Worm (Caenorhabditis elegans) whole organism, early embryonic: ENCODE data around the gene nhr-22.

Experiments used
- B0310.2 ChIP-seq: sonication (generic microtip); optimal IDR thresholded peaks from 2 replicates; lab custom pipeline; 2016; ENCODE audit warnings: mild to moderate bottlenecking, missing genetic modification characterization, missing compliant biosample characterization
- ama-1 ChIP-seq: fragments of 150-350 bp; optimal IDR thresholded peaks from 2 replicates; lab custom pipeline; 2014
- flt-1 ChIP-seq: fragments of 200-800 bp; sonication (Bioruptor generic); IDR thresholded peaks from 2 replicates; pipeline ENCODE4 v1.3.6; 2022; ENCODE audit warnings: missing genetic modification characterization, missing compliant biosample characterization
- hmbx-1 ChIP-seq: sonication (generic microtip); optimal IDR thresholded peaks from 2 replicates; lab custom pipeline; 2016; ENCODE audit warnings: mild to moderate bottlenecking, missing genetic modification characterization, missing compliant biosample characterization
- pes-1 ChIP-seq: fragments of 200-800 bp; sonication (Bioruptor generic); IDR thresholded peaks from 2 replicates; pipeline ENCODE4 v1.3.6; 2022; ENCODE audit warnings: missing genetic modification reagents, missing genetic modification characterization, missing compliant biosample characterization
- scrt-1 ChIP-seq: fragments of 200-800 bp; sonication (Bioruptor generic); IDR thresholded peaks from 2 replicates; pipeline ENCODE4 v1.3.6; 2022; ENCODE audit warnings: missing genetic modification characterization, missing compliant biosample characterization
- tra-4 ChIP-seq: sonication (generic microtip); optimal IDR thresholded peaks from 2 replicates; lab custom pipeline; 2017; ENCODE audit warnings: missing genetic modification characterization, missing compliant biosample characterization

DNA sequence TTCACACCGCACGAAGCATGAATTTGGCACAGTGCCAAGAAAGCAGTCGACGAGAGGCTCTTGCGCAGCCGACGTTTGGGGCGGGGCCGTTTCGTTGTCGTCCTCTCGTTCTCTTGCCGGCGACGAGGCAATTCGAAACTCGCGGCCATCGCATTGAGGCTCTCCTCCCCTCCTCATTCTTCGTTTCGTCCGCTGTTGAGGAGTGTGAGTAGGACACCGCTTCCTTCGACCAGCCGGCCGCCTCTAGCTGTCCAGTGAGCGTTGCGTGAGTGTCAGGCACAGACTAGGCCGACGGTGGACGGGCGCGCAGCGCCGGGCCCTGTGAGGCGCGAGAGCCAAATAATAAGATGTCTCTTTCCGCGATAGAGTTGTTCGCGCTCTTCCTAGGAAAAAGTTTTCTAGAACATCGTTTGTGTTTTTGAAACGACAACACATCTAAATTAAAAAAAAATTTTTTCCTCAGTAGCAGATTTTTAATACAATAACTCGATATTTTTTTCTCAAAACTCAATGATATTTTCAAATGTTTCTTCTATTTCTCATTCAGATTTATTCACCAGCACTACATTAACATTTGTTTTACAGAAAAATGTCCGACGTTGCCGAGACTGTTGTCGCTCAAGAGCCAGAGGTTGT, 42.3 kb upstream of the nhr-22 start, which contains the start of the genes T28D9.11 and T28D9.1:
- TF ChIP-seq flt-1 (GFP tag; lab: Robert Waterston, UW), result peak; percentile 33; the same call in 1 of the 2 replicates
- TF ChIP-seq ama-1, result no peak
- no peak for TF ChIP-seq hmbx-1
- TF ChIP-seq tra-4 (tag; lab: Kevin White, UChicago), result no peak
- TF ChIP-seq pes-1 (GFP tag; lab: Robert Waterston, UW), result peak; percentile 60; the same call in 1 of the 2 replicates
- 0 out of 2 replicates have a peak, but pooled peaks have one; percentile 59 for TF ChIP-seq scrt-1 (GFP tag; lab: Robert Waterston, UW)
- TF ChIP-seq B0310.2 (tag; lab: Kevin White, UChicago), result peak; percentile 72
